Fruit fly (Drosophila melanogaster) whole organism, prepupa: ENCODE data around the gene Elovl7.

Experiments used
- CG11294 ChIP-seq: fragments of 200-800 bp; sonication (Bioruptor generic); IDR thresholded peaks from 2 replicates; pipeline ENCODE4 v1.3.6; 2022; ENCODE audit warnings: missing biosample characterization, missing genetic modification characterization
- CG31627 ChIP-seq: fragments of 200-800 bp; sonication (Bioruptor generic); optimal IDR thresholded peaks from 3 replicates; lab custom pipeline; 2016; ENCODE audit warnings: missing biosample characterization, missing genetic modification characterization
- CG6854 ChIP-seq: fragments of 200-800 bp; sonication (Bioruptor generic); optimal IDR thresholded peaks from 2 replicates; lab custom pipeline; 2017; ENCODE audit warnings: missing biosample characterization, mild to moderate bottlenecking, missing genetic modification characterization
- CG7368 ChIP-seq: fragments of 200-800 bp; sonication (Bioruptor generic); optimal IDR thresholded peaks from 3 replicates; lab custom pipeline; 2016; ENCODE audit warnings: missing biosample characterization, missing genetic modification characterization
- Eip75B ChIP-seq: fragments of 200-800 bp; sonication (Bioruptor generic); optimal IDR thresholded peaks from 3 replicates; lab custom pipeline; 2016; ENCODE audit warnings: missing biosample characterization, missing genetic modification characterization
- Hr38 ChIP-seq: sonication (Bioruptor generic); optimal IDR thresholded peaks from 2 replicates; lab custom pipeline; 2016; ENCODE audit warnings: missing biosample characterization, missing genetic modification characterization
- OdsH ChIP-seq: fragments of 200-800 bp; sonication (Bioruptor generic); optimal IDR thresholded peaks from 3 replicates; lab custom pipeline; 2016; ENCODE audit warnings: missing biosample characterization, missing genetic modification characterization
- Sox15 ChIP-seq: fragments of 200-800 bp; sonication (Bioruptor generic); optimal IDR thresholded peaks from 3 replicates; lab custom pipeline; 2016; ENCODE audit warnings: missing biosample characterization, missing genetic modification characterization
- dac ChIP-seq: fragments of 200-800 bp; sonication (Bioruptor generic); optimal IDR thresholded peaks from 2 replicates; lab custom pipeline; 2017; ENCODE audit warnings: missing biosample characterization, mild to moderate bottlenecking, missing genetic modification characterization

DNA sequence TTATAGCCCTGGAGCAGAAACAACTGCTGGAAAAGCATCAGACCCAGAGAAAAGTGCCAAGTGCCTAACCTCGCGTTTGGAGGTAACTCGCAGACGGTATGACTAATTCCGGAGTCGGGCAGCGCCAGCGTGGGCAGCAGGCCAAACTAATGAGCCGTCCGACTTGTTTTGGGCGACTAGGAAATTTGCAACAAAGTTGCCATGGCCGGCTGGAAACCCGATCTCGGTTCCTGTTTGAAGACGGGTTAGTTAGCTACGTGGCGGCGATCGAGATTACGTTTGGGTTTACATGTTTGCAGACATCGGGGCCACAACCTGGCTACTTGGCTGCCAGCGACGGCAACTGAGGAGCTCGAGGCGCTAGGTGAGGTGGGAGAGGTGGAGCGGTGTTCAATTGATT lies 38.6 kb downstream of the Elovl7 start:
- no peak for TF ChIP-seq Eip75B (GFP tag; lab: Kevin White, UChicago)
- no peak for TF ChIP-seq Hr38 (GFP tag; lab: Kevin White, UChicago)
- TF ChIP-seq OdsH (GFP tag; lab: Kevin White, UChicago) = no peak
- no peak for TF ChIP-seq CG11294 (GFP tag; lab: Robert Waterston, UW)
- no peak for TF ChIP-seq dac (GFP tag; lab: Kevin White, UChicago)
- TF ChIP-seq CG31627 (GFP tag; lab: Kevin White, UChicago) = no peak
- TF ChIP-seq CG7368 (GFP tag; lab: Kevin White, UChicago) = no peak
- no peak for TF ChIP-seq CG6854
- TF ChIP-seq Sox15 = no peak
